Worm (Caenorhabditis elegans): ENCODE data around the gene B0564.2.

DNA sequence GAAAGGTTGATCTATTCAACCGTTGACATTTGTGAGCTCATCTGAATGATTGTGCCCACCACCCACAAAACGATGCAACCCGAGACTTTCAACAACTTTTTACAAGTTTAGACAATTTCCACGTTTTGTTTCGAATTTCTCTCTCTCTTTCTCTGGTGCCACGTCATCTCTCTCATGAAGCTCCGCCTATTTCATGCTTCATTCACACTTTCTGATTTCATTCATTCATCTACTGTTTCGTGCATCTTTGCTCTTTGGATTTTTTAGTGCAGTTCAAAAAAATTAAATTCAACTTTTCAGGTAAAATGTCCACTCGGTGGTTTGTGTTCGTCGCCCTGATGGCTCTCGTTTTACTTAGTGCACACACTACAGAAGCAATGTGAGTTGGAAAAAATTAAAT, 41.8 kb downstream of the B0564.2 start, which contains the start of gene nlp-79:
- no peak for TF ChIP-seq D2030.7 (GFP tag; IDR thresholded peaks at IDR 0.05)
- no peak for TF ChIP-seq rcor-1 (GFP tag; IDR thresholded peaks at IDR 0.05)
- no peak for TF ChIP-seq efl-1 (GFP tag; optimal IDR thresholded peaks at IDR 0.05)
- no peak for TF ChIP-seq Y67H2A.10 (GFP tag; conservative IDR thresholded peaks at IDR 0.05)
- no peak for TF ChIP-seq unc-62 (GFP tag; optimal IDR thresholded peaks at IDR 0.05)

All from whole organism, young adult.